Worm (Caenorhabditis elegans): ENCODE data around the gene T06E6.1.

The T06E6.1 gene

ce11 chrV:15417822-15418221, 23.1 kb upstream of the T06E6.1 start, which contains the start of gene T06E6.10:
TSS of gene T06E6.10 (plus strand) at chrV:15418122.
- TF ChIP-seq rnt-1 (tag; optimal IDR thresholded peaks at IDR 0.05) (no peak), pha-4 (tag; optimal IDR thresholded peaks at IDR 0.05) (no peak), ceh-2 (tag; optimal IDR thresholded peaks at IDR 0.05) (no peak), K02D7.2 (tag; optimal IDR thresholded peaks at IDR 0.05) (no peak), unc-3 (GFP tag; conservative IDR thresholded peaks at IDR 0.05) (no peak), unc-3 (tag; optimal IDR thresholded peaks at IDR 0.05) (no peak), elt-4 (tag; optimal IDR thresholded peaks at IDR 0.05) (no peak), ref-2 (tag; optimal IDR thresholded peaks at IDR 0.05) (no peak), ceh-18 (tag; optimal IDR thresholded peaks at IDR 0.05) (no peak), C38D4.7 (GFP tag; optimal IDR thresholded peaks at IDR 0.05) (no peak), dmd-4 (tag; optimal IDR thresholded peaks at IDR 0.05; ENCODE audit: borderline replicate concordance) (no peak), ama-1 (optimal IDR thresholded peaks at IDR 0.05) (no peak), dve-1 (tag; optimal IDR thresholded peaks at IDR 0.05) (no peak), madf-2 (tag; optimal IDR thresholded peaks at IDR 0.05) (no peak), lin-11 (tag; optimal IDR thresholded peaks at IDR 0.05) (no peak)

ce11 chrV:15415951-15416350, 21.2 kb upstream of the T06E6.1 start, which contains the start of gene srh-265:
TSS of gene srh-265 (plus strand) at chrV:15416251.
- TF ChIP-seq gmeb-2 (tag; optimal IDR thresholded peaks at IDR 0.05) = no peak
- no peak for TF ChIP-seq ceh-2 (tag; optimal IDR thresholded peaks at IDR 0.05)
- TF ChIP-seq mec-3 (tag; optimal IDR thresholded peaks at IDR 0.05; ENCODE audit: borderline replicate concordance) = no peak
- no peak for TF ChIP-seq che-1 (tag; optimal IDR thresholded peaks at IDR 0.05)
- no peak for TF ChIP-seq npax-4 (tag; optimal IDR thresholded peaks at IDR 0.05)
- TF ChIP-seq ceh-14 (tag; optimal IDR thresholded peaks at IDR 0.05) = no peak
- no peak for TF ChIP-seq dve-1 (tag; optimal IDR thresholded peaks at IDR 0.05)
- TF ChIP-seq ceh-19 (GFP tag; optimal IDR thresholded peaks at IDR 0.05) = no peak
- TF ChIP-seq unc-55 (GFP tag; optimal IDR thresholded peaks at IDR 0.05) = no peak
- TF ChIP-seq ahr-1 (tag; optimal IDR thresholded peaks at IDR 0.05) = no peak
- no peak for TF ChIP-seq pqm-1 (tag; optimal IDR thresholded peaks at IDR 0.05)
- TF ChIP-seq ceh-34 (tag; optimal IDR thresholded peaks at IDR 0.05) = no peak
- no peak for TF ChIP-seq unc-3 (GFP tag; conservative IDR thresholded peaks at IDR 0.05)
- TF ChIP-seq unc-3 (tag; optimal IDR thresholded peaks at IDR 0.05) = no peak
- no peak for TF ChIP-seq nfya-1 (tag; optimal IDR thresholded peaks at IDR 0.05)
- no peak for TF ChIP-seq lim-6 (tag; optimal IDR thresholded peaks at IDR 0.05)

- no peak for TF ChIP-seq pat-9 (tag; optimal IDR thresholded peaks at IDR 0.05)
- TF ChIP-seq dmd-4 (tag; optimal IDR thresholded peaks at IDR 0.05; ENCODE audit: borderline replicate concordance) = no peak
- no peak for TF ChIP-seq pax-1 (tag; optimal IDR thresholded peaks at IDR 0.05)
- TF ChIP-seq unc-55 (GFP tag; optimal IDR thresholded peaks at IDR 0.05) = no peak
- no peak for TF ChIP-seq gmeb-2 (tag; optimal IDR thresholded peaks at IDR 0.05)
- no peak for TF ChIP-seq pros-1 (tag; optimal IDR thresholded peaks at IDR 0.05)
- TF ChIP-seq sox-2 (GFP tag; IDR thresholded peaks at IDR 0.05) = no peak
- TF ChIP-seq lin-11 (tag; optimal IDR thresholded peaks at IDR 0.05) = no peak
- TF ChIP-seq tbx-7 (tag; optimal IDR thresholded peaks at IDR 0.05) = no peak
- no peak for TF ChIP-seq che-1 (tag; optimal IDR thresholded peaks at IDR 0.05)
- TF ChIP-seq ceh-19 (GFP tag; optimal IDR thresholded peaks at IDR 0.05) = no peak
- TF ChIP-seq fkh-6 (tag; optimal IDR thresholded peaks at IDR 0.05) = no peak
- no peak for TF ChIP-seq K09A11.1 (tag; optimal IDR thresholded peaks at IDR 0.05; ENCODE audit: insufficient read depth)
- TF ChIP-seq madf-2 (tag; optimal IDR thresholded peaks at IDR 0.05) = no peak
Measured at ce11 chrV:15413847-15414246, 19.1 kb upstream of the T06E6.1 start, which contains the start of gene srh-264. TSS of gene srh-264 (plus strand) at chrV:15414147.

- TF ChIP-seq F13H6.1 (tag; optimal IDR thresholded peaks at IDR 0.05) (no peak), sdc-2 (tag; optimal IDR thresholded peaks at IDR 0.05) (no peak)
Measured at ce11 chrV:15412625-15413024, 17.9 kb upstream of the T06E6.1 start, which contains the start of gene srbc-63. TSS of gene srbc-63 (minus strand) at chrV:15412725.

Measured in whole organism, late embryonic.